Worm (Caenorhabditis elegans) whole organism, early embryonic: ENCODE results near the gene pld-1.

Experiments used
- B0310.2 ChIP-seq: sonication (generic microtip); optimal IDR thresholded peaks from 2 replicates; lab custom pipeline; 2016; ENCODE audit warnings: mild to moderate bottlenecking, missing genetic modification characterization, missing compliant biosample characterization
- F13C5.2 ChIP-seq: sonication (generic microtip); optimal IDR thresholded peaks from 2 replicates; lab custom pipeline; 2017; ENCODE audit warnings: mild to moderate bottlenecking, missing genetic modification characterization, inconsistent platforms, missing compliant biosample characterization
- aly-1 ChIP-seq: sonication (generic microtip); optimal IDR thresholded peaks from 2 replicates; lab custom pipeline; 2016; ENCODE audit warnings: missing genetic modification characterization, missing compliant biosample characterization
- ama-1 ChIP-seq: fragments of 150-350 bp; optimal IDR thresholded peaks from 2 replicates; lab custom pipeline; 2014
- ceh-13 ChIP-seq: fragments of 200-800 bp; sonication (Bioruptor generic); optimal IDR thresholded peaks from 2 replicates; lab custom pipeline; 2018; ENCODE audit warnings: mild to moderate bottlenecking, missing genetic modification characterization, missing compliant biosample characterization
- ceh-36 ChIP-seq: sonication (generic microtip); optimal IDR thresholded peaks from 2 replicates; lab custom pipeline; 2016; ENCODE audit warnings: missing genetic modification characterization, inconsistent platforms, missing compliant biosample characterization
- ets-7 ChIP-seq: sonication (generic microtip); optimal IDR thresholded peaks from 2 replicates; lab custom pipeline; 2016; ENCODE audit warnings: missing genotype, missing genetic modification characterization, missing compliant biosample characterization
- flt-1 ChIP-seq: fragments of 200-800 bp; sonication (Bioruptor generic); IDR thresholded peaks from 2 replicates; pipeline ENCODE4 v1.3.6; 2022; ENCODE audit warnings: missing genetic modification characterization, missing compliant biosample characterization
- hmbx-1 ChIP-seq: sonication (generic microtip); optimal IDR thresholded peaks from 2 replicates; lab custom pipeline; 2016; ENCODE audit warnings: mild to moderate bottlenecking, missing genetic modification characterization, missing compliant biosample characterization
- hmg-4 ChIP-seq: fragments of 200-800 bp; sonication (Bioruptor generic); optimal IDR thresholded peaks from 2 replicates; lab custom pipeline; 2018; ENCODE audit warnings: mild to moderate bottlenecking, missing genetic modification characterization, missing compliant biosample characterization
- hnd-1 ChIP-seq: sonication (generic microtip); optimal IDR thresholded peaks from 2 replicates; lab custom pipeline; 2016; ENCODE audit warnings: missing genetic modification characterization, missing compliant biosample characterization
- pes-1 ChIP-seq: fragments of 200-800 bp; sonication (Bioruptor generic); IDR thresholded peaks from 2 replicates; pipeline ENCODE4 v1.3.6; 2022; ENCODE audit warnings: missing genetic modification reagents, missing genetic modification characterization, missing compliant biosample characterization
- scrt-1 ChIP-seq: fragments of 200-800 bp; sonication (Bioruptor generic); IDR thresholded peaks from 2 replicates; pipeline ENCODE4 v1.3.6; 2022; ENCODE audit warnings: missing genetic modification characterization, missing compliant biosample characterization
- sea-1 ChIP-seq: fragments of 200-800 bp; sonication (Bioruptor generic); conservative IDR thresholded peaks from 2 replicates; pipeline ENCODE4 v1.3.6; 2022; ENCODE audit warnings: missing genetic modification characterization, missing compliant biosample characterization
- tbx-11 ChIP-seq: fragments of 200-800 bp; sonication (Bioruptor generic); IDR thresholded peaks from 2 replicates; pipeline ENCODE4 v1.3.6; 2022; ENCODE audit warnings: missing genetic modification characterization, missing compliant biosample characterization
- tbx-37 ChIP-seq: fragments of 200-800 bp; sonication (Bioruptor generic); conservative IDR thresholded peaks from 2 replicates; pipeline ENCODE4 v1.3.6; 2022; ENCODE audit warnings: missing genetic modification reagents, missing genetic modification characterization, missing compliant biosample characterization
- tra-4 ChIP-seq: sonication (generic microtip); optimal IDR thresholded peaks from 2 replicates; lab custom pipeline; 2017; ENCODE audit warnings: missing genetic modification characterization, missing compliant biosample characterization

pld-1 gene

DNA sequence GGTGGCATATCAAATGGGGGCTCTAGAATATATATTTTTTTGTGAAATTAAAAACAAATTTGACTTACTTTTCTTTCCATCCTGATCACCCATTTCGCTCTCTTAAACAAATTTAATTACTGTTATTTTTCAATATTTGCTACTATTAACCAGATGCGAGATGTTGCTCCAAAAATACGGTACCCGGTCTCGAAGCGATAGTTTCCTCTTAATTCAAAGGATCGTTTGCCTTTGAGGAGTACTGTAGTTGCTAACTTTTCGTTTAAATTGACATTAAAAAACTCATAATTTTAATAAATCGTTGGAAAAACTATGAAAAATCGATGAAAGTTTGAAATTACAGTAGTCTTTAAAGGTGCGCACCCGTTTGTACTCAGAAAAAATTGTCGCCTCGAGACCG lies 8.1 kb downstream of the pld-1 start, which contains the start of gene C04G6.4:
TSS of gene C04G6.4 (minus strand) at position 101 of the 400 bp plus-strand sequence.
- TF ChIP-seq tbx-11: no peak
- no peak for TF ChIP-seq F13C5.2 (tag; lab: Kevin White, UChicago)
- no peak for TF ChIP-seq tra-4
- no peak for TF ChIP-seq ceh-36 (tag; lab: Kevin White, UChicago)
- no peak for TF ChIP-seq ceh-13 (GFP tag; lab: Kevin White, UChicago)
- no peak for TF ChIP-seq tbx-37 (GFP tag; lab: Robert Waterston, UW)
- TF ChIP-seq ama-1 (lab: Kevin White, UChicago): no peak
- no peak for TF ChIP-seq hnd-1 (tag; lab: Kevin White, UChicago)
- no peak for TF ChIP-seq hmbx-1 (tag; lab: Kevin White, UChicago)
- TF ChIP-seq flt-1 (GFP tag; lab: Robert Waterston, UW): no peak
- no peak for TF ChIP-seq hmg-4 (GFP tag; lab: Kevin White, UChicago)
- no peak for TF ChIP-seq ets-7 (tag; lab: Kevin White, UChicago)
- no peak for TF ChIP-seq pes-1 (GFP tag; lab: Robert Waterston, UW)

DNA sequence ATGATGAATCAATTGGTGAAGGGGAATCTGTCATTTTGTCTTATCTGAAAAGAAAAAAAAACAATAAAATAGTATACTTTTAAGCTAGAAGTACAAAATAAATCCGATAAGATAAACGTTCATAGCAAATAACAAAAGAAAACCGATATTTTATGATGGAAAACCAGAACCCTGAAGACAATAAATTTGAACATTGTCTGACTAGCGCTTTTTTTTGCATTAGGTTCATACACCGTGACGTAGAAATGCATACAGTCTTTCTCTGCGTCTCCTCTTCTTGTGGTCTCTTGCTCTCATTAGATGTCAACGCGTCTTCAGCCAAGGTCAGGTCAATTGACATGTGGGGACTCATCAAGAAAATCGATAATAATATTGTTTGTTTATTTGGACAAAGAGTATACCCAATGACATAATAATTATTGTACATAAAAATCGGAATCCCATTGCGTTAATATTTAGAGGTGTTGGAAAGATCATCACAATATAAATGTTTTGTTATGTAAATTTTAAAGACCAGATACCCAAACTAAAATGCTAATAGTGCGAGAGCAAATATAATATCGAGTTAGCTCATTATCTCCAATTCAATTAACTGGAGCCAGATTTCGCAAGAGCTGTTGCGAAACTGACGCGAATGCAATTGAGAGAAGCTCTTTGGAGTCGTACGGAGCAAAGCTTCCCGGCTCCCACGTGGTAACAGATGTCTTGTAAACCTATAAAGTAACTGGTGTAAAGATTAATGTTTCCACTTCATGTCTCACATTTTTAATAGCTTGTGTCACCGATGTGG lies 10.2 kb downstream of the pld-1 start, which contains the start of gene dsh-2:
TSS of gene dsh-2 (minus strand) at position 51 of the 790 bp plus-strand sequence.
- no peak for TF ChIP-seq hmbx-1 (tag; lab: Kevin White, UChicago)
- TF ChIP-seq ama-1 (lab: Kevin White, UChicago): no peak
- TF ChIP-seq ets-7 (tag; lab: Kevin White, UChicago): no peak
- TF ChIP-seq ceh-36 (tag; lab: Kevin White, UChicago): no peak
- TF ChIP-seq pes-1 (GFP tag; lab: Robert Waterston, UW): no peak
- TF ChIP-seq B0310.2: no peak
- TF ChIP-seq F13C5.2 (tag; lab: Kevin White, UChicago): no peak
- TF ChIP-seq tra-4: no peak
- no peak for TF ChIP-seq hmg-4 (GFP tag; lab: Kevin White, UChicago)
- TF ChIP-seq scrt-1: no peak
- TF ChIP-seq flt-1 (GFP tag; lab: Robert Waterston, UW): no peak
- no peak for TF ChIP-seq tbx-11
- no peak for TF ChIP-seq hnd-1 (tag; lab: Kevin White, UChicago)
- TF ChIP-seq sea-1 (GFP tag; lab: Robert Waterston, UW): no peak
- no peak for TF ChIP-seq tbx-37 (GFP tag; lab: Robert Waterston, UW)

DNA sequence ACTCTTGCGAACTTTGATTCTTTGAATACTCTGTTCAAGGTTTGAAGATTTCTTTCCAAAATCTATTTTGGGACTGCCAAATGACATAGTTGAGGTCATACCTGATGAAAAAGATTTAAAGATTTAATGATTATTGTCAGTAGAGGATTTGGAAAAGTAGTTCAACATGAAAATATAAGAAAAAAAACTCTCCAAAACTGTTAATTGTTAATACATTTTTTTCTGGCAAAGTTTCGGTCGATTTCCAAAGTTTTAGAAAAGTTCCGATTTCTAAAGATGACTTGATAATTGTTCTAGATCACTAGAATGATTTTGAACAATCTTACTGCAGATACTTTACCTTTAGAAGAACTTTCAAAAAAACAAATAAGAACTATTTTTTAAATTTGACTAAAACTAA lies 20.2 kb downstream of the pld-1 start, which contains the start of gene C27A2.7:
TSS of gene C27A2.7 (minus strand) at position 101 of the 400 bp plus-strand sequence.
- TF ChIP-seq hmg-4 (GFP tag; lab: Kevin White, UChicago): no peak

DNA sequence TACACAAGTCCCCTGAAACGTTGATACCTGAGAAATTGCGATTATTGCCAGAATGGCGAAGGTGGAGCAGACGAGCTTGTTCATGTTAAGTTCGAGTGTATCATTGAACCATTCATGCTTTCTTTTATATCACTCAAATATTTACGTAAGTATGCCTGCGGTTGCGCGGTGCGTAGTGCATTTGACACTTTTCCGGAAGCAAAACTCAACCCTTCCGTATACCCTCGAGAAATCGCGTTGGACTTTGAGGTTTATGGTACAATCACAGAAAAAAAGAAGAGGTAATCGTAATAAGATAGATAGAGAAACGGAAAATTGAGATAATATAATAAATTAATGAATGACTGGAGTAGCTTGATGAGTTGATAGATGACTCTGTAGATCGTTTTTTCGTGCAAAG lies 22.0 kb downstream of the pld-1 start, which contains the start of gene idpb-2:
TSS of gene idpb-2 (minus strand) at position 101 of the 400 bp plus-strand sequence.
- TF ChIP-seq ama-1 (lab: Kevin White, UChicago) (no peak), hmg-4 (GFP tag; lab: Kevin White, UChicago) (no peak), hnd-1 (tag; lab: Kevin White, UChicago) (no peak), tbx-11 (no peak)

ce11 chrII:5067927-5068326 lies 23.6 kb downstream of the pld-1 start, which contains the start of gene C27A2.8:
TSS of gene C27A2.8 (minus strand) at chrII:5068043.
- TF ChIP-seq B0310.2: no peak
- TF ChIP-seq hmbx-1 (tag; lab: Kevin White, UChicago): no peak
- TF ChIP-seq hnd-1 (tag; lab: Kevin White, UChicago): no peak
- no peak for TF ChIP-seq flt-1 (GFP tag; lab: Robert Waterston, UW)
- TF ChIP-seq tra-4: no peak
- TF ChIP-seq F13C5.2 (tag; lab: Kevin White, UChicago): no peak
- TF ChIP-seq aly-1 (tag; lab: Kevin White, UChicago): peak; percentile 10

ce11 chrII:5066967-5067366 lies 24.5 kb downstream of the pld-1 start:
- TF ChIP-seq tbx-37 (GFP tag; lab: Robert Waterston, UW): no peak
- no peak for TF ChIP-seq ceh-36 (tag; lab: Kevin White, UChicago)
- no peak for TF ChIP-seq F13C5.2 (tag; lab: Kevin White, UChicago)
- no peak for TF ChIP-seq pes-1 (GFP tag; lab: Robert Waterston, UW)
- no peak for TF ChIP-seq hnd-1 (tag; lab: Kevin White, UChicago)
- no peak for TF ChIP-seq flt-1 (GFP tag; lab: Robert Waterston, UW)
- no peak for TF ChIP-seq tbx-11
- no peak for TF ChIP-seq B0310.2
- no peak for TF ChIP-seq tra-4

DNA sequence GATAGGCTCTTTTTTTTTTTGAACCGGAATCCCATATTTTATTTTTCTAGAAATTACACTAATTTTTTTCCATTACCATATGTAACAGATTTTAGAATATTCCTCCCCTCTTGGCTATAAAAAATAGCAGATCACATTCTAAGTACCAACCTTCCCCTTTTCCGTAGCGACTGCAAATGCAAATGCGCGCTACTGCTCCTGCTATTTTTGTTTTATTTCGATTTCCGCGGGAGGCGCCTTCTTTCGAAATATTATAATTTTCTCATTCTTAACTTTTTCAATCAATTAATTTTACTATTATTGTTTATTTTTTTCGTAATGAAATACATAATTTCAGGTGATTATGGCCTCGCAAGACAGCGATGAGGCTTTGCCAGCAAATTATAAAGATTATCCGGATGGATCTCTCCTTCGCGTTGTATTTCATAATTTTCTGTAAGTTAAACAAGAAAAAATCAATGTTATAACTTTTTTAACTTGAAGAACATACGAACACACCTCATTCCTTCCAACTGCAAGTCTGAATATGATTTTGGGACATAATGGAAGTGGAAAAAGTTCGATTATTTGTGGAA lies 29.6 kb downstream of the pld-1 start, which contains the start of gene smc-5:
TSS of gene smc-5 (plus strand) at position 332 of the 575 bp plus-strand sequence.
- TF ChIP-seq F13C5.2 (tag; lab: Kevin White, UChicago) (peak; percentile 43), tbx-37 (GFP tag; lab: Robert Waterston, UW) (no peak), pes-1 (GFP tag; lab: Robert Waterston, UW) (peak; percentile 46; the same call in 1 of the 2 replicates)

- TF ChIP-seq pes-1 (GFP tag; lab: Robert Waterston, UW): no peak
- TF ChIP-seq tbx-37 (GFP tag; lab: Robert Waterston, UW): no peak
- no peak for TF ChIP-seq tbx-11
- no peak for TF ChIP-seq hmbx-1 (tag; lab: Kevin White, UChicago)
- TF ChIP-seq ceh-13 (GFP tag; lab: Kevin White, UChicago): no peak
- no peak for TF ChIP-seq flt-1 (GFP tag; lab: Robert Waterston, UW)
- TF ChIP-seq hnd-1 (tag; lab: Kevin White, UChicago): no peak
- no peak for TF ChIP-seq ets-7 (tag; lab: Kevin White, UChicago)
- TF ChIP-seq aly-1 (tag; lab: Kevin White, UChicago): no peak
- no peak for TF ChIP-seq ceh-36 (tag; lab: Kevin White, UChicago)
- TF ChIP-seq B0310.2: no peak
- TF ChIP-seq sea-1 (GFP tag; lab: Robert Waterston, UW): no peak
- TF ChIP-seq scrt-1: no peak
- TF ChIP-seq ama-1 (lab: Kevin White, UChicago): no peak
- TF ChIP-seq tra-4: no peak
These were observed 30.8 kb downstream of the pld-1 start, which contains the start of gene pho-12 for ce11 chrII:5060719-5061118. TSS of gene pho-12 (minus strand) at chrII:5060819.
